Worm (Caenorhabditis elegans) whole organism, midembryonic: Measurements from ENCODE around the gene clec-260.

Experiments
- T22C8.4 ChIP-seq: fragments of 200-800 bp; sonication (Bioruptor generic); IDR thresholded peaks from 2 replicates; pipeline ENCODE4 v1.3.6; 2022; ENCODE audit warnings: missing genetic modification characterization, missing compliant biosample characterization
- cog-1 ChIP-seq: sonication (generic microtip); optimal IDR thresholded peaks from 2 replicates; lab custom pipeline; 2016; ENCODE audit warnings: missing genetic modification characterization, missing compliant biosample characterization
- flt-1 ChIP-seq: fragments of 200-800 bp; sonication (Bioruptor generic); IDR thresholded peaks from 2 replicates; pipeline ENCODE4 v1.3.6; 2022; ENCODE audit warnings: missing genetic modification characterization, missing compliant biosample characterization
- ztf-23 ChIP-seq: fragments of 200-800 bp; sonication (Bioruptor generic); IDR thresholded peaks from 2 replicates; pipeline ENCODE4 v1.3.6; 2022; ENCODE audit warnings: missing genetic modification reagents, missing genetic modification characterization, missing compliant biosample characterization
- ztf-29 ChIP-seq: fragments of 200-800 bp; sonication (Bioruptor generic); IDR thresholded peaks from 2 replicates; pipeline ENCODE4 v1.3.6; 2022; ENCODE audit warnings: missing genetic modification reagents, missing genetic modification characterization, missing compliant biosample characterization

- TF ChIP-seq T22C8.4 (GFP tag; lab: Robert Waterston, UW) = no peak
- no peak for TF ChIP-seq flt-1 (GFP tag; lab: Robert Waterston, UW)
- TF ChIP-seq cog-1 (tag; lab: Kevin White, UChicago) = no peak
- no peak for TF ChIP-seq ztf-29
- no peak for TF ChIP-seq ztf-23 (GFP tag; lab: Robert Waterston, UW)
Measured at ce11 chrV:19955171-19955570, 30.9 kb downstream of the clec-260 start, which contains the start of gene abhd-3.1.
